Worm (Caenorhabditis elegans) whole organism, late embryonic: ENCODE data around the gene F15D4.5.

Source experiments
- ceh-18 ChIP-seq: sonication (generic microtip); optimal IDR thresholded peaks from 2 replicates; lab custom pipeline; 2016; ENCODE audit warnings: missing genetic modification characterization, missing compliant biosample characterization
- pqm-1 ChIP-seq: sonication (generic microtip); optimal IDR thresholded peaks from 2 replicates; lab custom pipeline; 2016; ENCODE audit warnings: missing genetic modification characterization, missing compliant biosample characterization
- tbx-7 ChIP-seq: sonication (generic microtip); optimal IDR thresholded peaks from 2 replicates; lab custom pipeline; 2016; ENCODE audit warnings: missing genotype, missing genetic modification characterization, missing compliant biosample characterization
- unc-55 ChIP-seq: sonication (generic microtip); optimal IDR thresholded peaks from 2 replicates; lab custom pipeline; 2017; ENCODE audit warnings: missing biosample characterization, missing genetic modification reagents, missing genetic modification characterization
- unc-86 ChIP-seq: sonication (generic microtip); optimal IDR thresholded peaks from 2 replicates; lab custom pipeline; 2016; ENCODE audit warnings: missing genetic modification characterization, missing compliant biosample characterization

DNA sequence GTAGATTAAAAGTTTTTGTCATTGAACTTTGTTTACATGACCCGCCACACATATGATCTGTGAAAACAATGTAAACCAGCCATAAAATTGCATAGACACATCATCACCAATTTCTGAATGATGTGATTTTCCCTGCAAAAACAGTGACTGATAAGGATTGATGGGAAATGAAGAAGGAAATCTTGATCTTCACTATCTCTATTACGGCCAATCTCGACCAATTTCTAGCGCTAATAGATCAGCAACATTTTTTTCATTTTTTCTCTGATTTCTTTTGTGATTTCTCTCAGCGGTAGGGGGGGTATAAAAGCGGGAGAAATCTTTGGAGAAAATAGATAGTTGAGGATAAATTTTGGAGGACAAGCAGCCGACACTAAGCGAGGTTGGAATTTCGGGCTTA is 52.1 kb downstream of the F15D4.5 start:
- TF ChIP-seq pqm-1 (no peak), tbx-7 (tag; lab: Kevin White, UChicago) (no peak), unc-86 (tag; lab: Kevin White, UChicago) (no peak), unc-55 (GFP tag; lab: Kevin White, UChicago) (no peak), ceh-18 (tag; lab: Kevin White, UChicago) (no peak)
